In genomic region chrX:3743891-3744491, dm6 we compare ENCODE assay signal across 5 fruit fly cellular contexts.
TF ChIP-seq lines count a peak whose summit lies in the region.

No protein-coding gene starts in this region.

- no peak for TF ChIP-seq CTCF in whole organism, embryonic (GFP tag; optimal IDR thresholded peaks at IDR 0.05; lab: Kevin White, UChicago)

TF ChIP-seq in whole organism, adult, 20 proteins besides CTCF, POLR2A, EP300 and RAD21 (continues in another document):
- no peak for TF ChIP-seq cnc (optimal IDR thresholded peaks at IDR 0.05; lab: Kevin White, UChicago)
- peak; percentile 74 for TF ChIP-seq CG7045 (GFP tag; optimal IDR thresholded peaks at IDR 0.05; lab: Kevin White, UChicago)
- no peak for TF ChIP-seq CG1620 (GFP tag; optimal IDR thresholded peaks at IDR 0.05; lab: Kevin White, UChicago)
- TF ChIP-seq CG33017 (tag; optimal IDR thresholded peaks at IDR 0.05; lab: Kevin White, UChicago), result peak; percentile 8
- TF ChIP-seq bab1 (GFP tag; optimal IDR thresholded peaks at IDR 0.05; lab: Kevin White, UChicago), result no peak
- no peak for TF ChIP-seq Clk (GFP tag; optimal IDR thresholded peaks at IDR 0.05; lab: Kevin White, UChicago)
- TF ChIP-seq CG14711 (tag; optimal IDR thresholded peaks at IDR 0.05; lab: Kevin White, UChicago), result peak; percentile 69
- peak; percentile 65 for TF ChIP-seq Mnt (GFP tag; optimal IDR thresholded peaks at IDR 0.05; lab: Kevin White, UChicago)
- no peak for TF ChIP-seq cic (GFP tag; optimal IDR thresholded peaks at IDR 0.05; lab: Kevin White, UChicago)
- TF ChIP-seq toe (GFP tag; optimal IDR thresholded peaks at IDR 0.05; lab: Kevin White, UChicago), result no peak
- no peak for TF ChIP-seq Hr96 (GFP tag; optimal IDR thresholded peaks at IDR 0.05; lab: Kevin White, UChicago)
- peak; percentile 93 for TF ChIP-seq CG11617 (GFP tag; optimal IDR thresholded peaks at IDR 0.05; lab: Kevin White, UChicago)
- TF ChIP-seq tj (GFP tag; optimal IDR thresholded peaks at IDR 0.05; lab: Kevin White, UChicago), result peak; percentile 91
- TF ChIP-seq CG5204 (GFP tag; optimal IDR thresholded peaks at IDR 0.05; lab: Kevin White, UChicago), result peak; percentile 25
- peak; percentile 17 for TF ChIP-seq Crg-1 (GFP tag; optimal IDR thresholded peaks at IDR 0.05; lab: Kevin White, UChicago)
- TF ChIP-seq kay (GFP tag; lab: Kevin White, UChicago; ENCODE audit: borderline replicate concordance), result peak; percentile 63
- TF ChIP-seq pad (GFP tag; optimal IDR thresholded peaks at IDR 0.05; lab: Kevin White, UChicago), result peak; percentile 82
- TF ChIP-seq CG7101 (tag; optimal IDR thresholded peaks at IDR 0.05; lab: Kevin White, UChicago), result peak; percentile 72

TF ChIP-seq in whole organism, embryonic, 481 proteins besides CTCF, POLR2A, EP300 and RAD21 (continues in another document):
- TF ChIP-seq CG14014 (GFP tag; IDR thresholded peaks at IDR 0.05; lab: Robert Waterston, UW) (peak; percentile 60), CG17568 (GFP tag; optimal IDR thresholded peaks at IDR 0.05; lab: Kevin White, UChicago) (peak; percentile 21), YL-1 (GFP tag; optimal IDR thresholded peaks at IDR 0.05; lab: Kevin White, UChicago) (peak; percentile 71), CG12391 (tag; optimal IDR thresholded peaks at IDR 0.05; lab: Kevin White, UChicago) (peak; percentile 89), CG7372 (GFP tag; IDR thresholded peaks at IDR 0.05; lab: Robert Waterston, UW) (peak; percentile 75), Hr78 (GFP tag; optimal IDR thresholded peaks at IDR 0.05; lab: Kevin White, UChicago) (no peak), CG17328 (GFP tag; IDR thresholded peaks at IDR 0.05; lab: Robert Waterston, UW) (peak; percentile 64), CG43689 (GFP tag; IDR thresholded peaks at IDR 0.05; lab: Robert Waterston, UW) (peak; percentile 37), CG3281 (GFP tag; optimal IDR thresholded peaks at IDR 0.05; lab: Kevin White, UChicago) (peak; percentile 90), zen2 (GFP tag; IDR thresholded peaks at IDR 0.05; lab: Robert Waterston, UW; ENCODE audit: partially characterized antibody) (no peak), crp (GFP tag; optimal IDR thresholded peaks at IDR 0.05; lab: Kevin White, UChicago) (peak in 1 of 2 experiments; percentile 20), CG10267 (tag; optimal IDR thresholded peaks at IDR 0.05; lab: Kevin White, UChicago) (peak; percentile 83), Poxn (GFP tag; IDR thresholded peaks at IDR 0.05; lab: Robert Waterston, UW) (no peak; the same call in 1 of the 2 replicates), CG8359 (GFP tag; optimal IDR thresholded peaks at IDR 0.05; lab: Kevin White, UChicago; ENCODE audit: borderline replicate concordance) (peak; percentile 46), CG3726 (GFP tag; IDR thresholded peaks at IDR 0.05; lab: Robert Waterston, UW) (peak; percentile 87; the same call in 2 of the 3 replicates), wor (GFP tag; IDR thresholded peaks at IDR 0.05; lab: Robert Waterston, UW) (peak; percentile 86), NC2β (GFP tag; optimal IDR thresholded peaks at IDR 0.05; lab: Kevin White, UChicago) (no peak), CG4328 (GFP tag; optimal IDR thresholded peaks at IDR 0.05; lab: Kevin White, UChicago) (peak; percentile 86)

TF ChIP-seq in whole organism, prepupa, 60 proteins besides CTCF, POLR2A, EP300 and RAD21 (continues in another document):
- TF ChIP-seq net (GFP tag; optimal IDR thresholded peaks at IDR 0.05; lab: Kevin White, UChicago), result peak; percentile 69
- peak; percentile 42 for TF ChIP-seq Eip93F (GFP tag; optimal IDR thresholded peaks at IDR 0.05; lab: Kevin White, UChicago)
- peak; percentile 72 for TF ChIP-seq acj6 (GFP tag; optimal IDR thresholded peaks at IDR 0.05; lab: Kevin White, UChicago)
- TF ChIP-seq Sox102F (GFP tag; optimal IDR thresholded peaks at IDR 0.05; lab: Kevin White, UChicago), result peak; percentile 55
- TF ChIP-seq CG34406 (GFP tag; optimal IDR thresholded peaks at IDR 0.05; lab: Kevin White, UChicago), result peak; percentile 87
- TF ChIP-seq fd59A (GFP tag; optimal IDR thresholded peaks at IDR 0.05; lab: Kevin White, UChicago), result no peak
- peak; percentile 53 for TF ChIP-seq CG7368 (GFP tag; optimal IDR thresholded peaks at IDR 0.05; lab: Kevin White, UChicago)
- peak; percentile 4 for TF ChIP-seq CG6163 (GFP tag; IDR thresholded peaks at IDR 0.05; lab: Robert Waterston, UW)
- no peak for TF ChIP-seq CG1621 (tag; optimal IDR thresholded peaks at IDR 0.05; lab: Kevin White, UChicago)
- peak; percentile 81 for TF ChIP-seq CG6792 (GFP tag; optimal IDR thresholded peaks at IDR 0.05; lab: Kevin White, UChicago)
- peak; percentile 60 for TF ChIP-seq cyc (GFP tag; optimal IDR thresholded peaks at IDR 0.05; lab: Kevin White, UChicago)
- TF ChIP-seq CG6276 (GFP tag; optimal IDR thresholded peaks at IDR 0.05; lab: Kevin White, UChicago), result peak; percentile 82
- peak in 1 of 2 experiments; percentile 85 for TF ChIP-seq salr (GFP tag; optimal IDR thresholded peaks at IDR 0.05; lab: Kevin White, UChicago)
- peak; percentile 25 for TF ChIP-seq Ets21C (GFP tag; optimal IDR thresholded peaks at IDR 0.05; lab: Kevin White, UChicago)
- no peak for TF ChIP-seq fkh (GFP tag; optimal IDR thresholded peaks at IDR 0.05; lab: Kevin White, UChicago)
- TF ChIP-seq Hr4 (GFP tag; optimal IDR thresholded peaks at IDR 0.05; lab: Kevin White, UChicago), result peak; percentile 45
- TF ChIP-seq Blimp-1 (GFP tag; optimal IDR thresholded peaks at IDR 0.05; lab: Kevin White, UChicago), result peak; percentile 53
- peak; percentile 52 for TF ChIP-seq dsx (GFP tag; optimal IDR thresholded peaks at IDR 0.05; lab: Kevin White, UChicago; ENCODE audit: poor library complexity, severe bottlenecking)
- peak; percentile 80 for TF ChIP-seq esn (GFP tag; optimal IDR thresholded peaks at IDR 0.05; lab: Kevin White, UChicago)

TF ChIP-seq in whole organism, pupa, 21 proteins besides CTCF, POLR2A, EP300 and RAD21 (continues in another document):
- TF ChIP-seq CG8159 (tag; optimal IDR thresholded peaks at IDR 0.05; lab: Kevin White, UChicago) (peak; percentile 92), Snoo (tag; optimal IDR thresholded peaks at IDR 0.05; lab: Kevin White, UChicago) (peak; percentile 75), rn (GFP tag; IDR thresholded peaks at IDR 0.05; lab: Robert Waterston, UW) (peak; percentile 35; the same call in 1 of the 2 replicates), CG4496 (GFP tag; IDR thresholded peaks at IDR 0.05; lab: Robert Waterston, UW) (peak; percentile 55; the same call in 2 of the 3 replicates), CG12605 (GFP tag; IDR thresholded peaks at IDR 0.05; lab: Robert Waterston, UW) (no peak), Ets98B (GFP tag; IDR thresholded peaks at IDR 0.05; lab: Robert Waterston, UW) (no peak; the same call in 1 of the 2 replicates), CG32121 (GFP tag; IDR thresholded peaks at IDR 0.05; lab: Robert Waterston, UW) (no peak), CG9948 (tag; optimal IDR thresholded peaks at IDR 0.05; lab: Kevin White, UChicago) (peak; percentile 90), CG34367 (tag; optimal IDR thresholded peaks at IDR 0.05; lab: Kevin White, UChicago) (peak; percentile 69), EcR (GFP tag; optimal IDR thresholded peaks at IDR 0.05; lab: Kevin White, UChicago) (no peak), Pif1B (GFP tag; optimal IDR thresholded peaks at IDR 0.05; lab: Kevin White, UChicago) (peak; percentile 64), Pif1A (GFP tag; optimal IDR thresholded peaks at IDR 0.05; lab: Kevin White, UChicago) (no peak), CG15710 (tag; optimal IDR thresholded peaks at IDR 0.05; lab: Kevin White, UChicago) (peak; percentile 85), CG10348 (GFP tag; IDR thresholded peaks at IDR 0.05; lab: Robert Waterston, UW) (peak; percentile 52; the same call in 1 of the 2 replicates), fd96Ca (GFP tag; IDR thresholded peaks at IDR 0.05; lab: Robert Waterston, UW) (no peak; the same call in 2 of the 3 replicates), CG14655 (GFP tag; optimal IDR thresholded peaks at IDR 0.05; lab: Kevin White, UChicago) (peak; percentile 88), D1 (tag; optimal IDR thresholded peaks at IDR 0.05; lab: Kevin White, UChicago) (peak; percentile 64), CG13204 (GFP tag; optimal IDR thresholded peaks at IDR 0.05; lab: Kevin White, UChicago) (no peak), CG17806 (tag; optimal IDR thresholded peaks at IDR 0.05; lab: Kevin White, UChicago) (peak; percentile 73), CG8301 (tag; optimal IDR thresholded peaks at IDR 0.05; lab: Kevin White, UChicago) (peak; percentile 31)

TF ChIP-seq in whole organism, wandering third instar larva, 38 proteins besides CTCF, POLR2A, EP300 and RAD21 (continues in another document):
- TF ChIP-seq OdsH (GFP tag; optimal IDR thresholded peaks at IDR 0.05; lab: Kevin White, UChicago), result peak; percentile 84
- peak; percentile 12 for TF ChIP-seq brk (GFP tag; optimal IDR thresholded peaks at IDR 0.05; lab: Kevin White, UChicago)
- no peak for TF ChIP-seq woc (GFP tag; optimal IDR thresholded peaks at IDR 0.05; lab: Kevin White, UChicago)
- peak; percentile 84 for TF ChIP-seq Sp1 (GFP tag; optimal IDR thresholded peaks at IDR 0.05; lab: Kevin White, UChicago)
- TF ChIP-seq Jra (GFP tag; optimal IDR thresholded peaks at IDR 0.05; lab: Kevin White, UChicago), result no peak
- no peak for TF ChIP-seq lola (GFP tag; optimal IDR thresholded peaks at IDR 0.05; lab: Kevin White, UChicago)
- peak in 1 of 2 experiments; percentile 78 for TF ChIP-seq foxo (GFP tag; optimal IDR thresholded peaks at IDR 0.05; lab: Kevin White, UChicago)
- TF ChIP-seq dmrt93B (GFP tag; optimal IDR thresholded peaks at IDR 0.05; lab: Kevin White, UChicago), result peak; percentile 85
- TF ChIP-seq HLH106 (tag; optimal IDR thresholded peaks at IDR 0.05; lab: Kevin White, UChicago), result peak; percentile 86
- peak; percentile 2 for TF ChIP-seq GATAd (GFP tag; optimal IDR thresholded peaks at IDR 0.05; lab: Kevin White, UChicago)
- no peak for TF ChIP-seq br (GFP tag; optimal IDR thresholded peaks at IDR 0.05; lab: Kevin White, UChicago)
- no peak for TF ChIP-seq Hr78 (GFP tag; optimal IDR thresholded peaks at IDR 0.05; lab: Kevin White, UChicago)
- TF ChIP-seq pan (optimal IDR thresholded peaks at IDR 0.05; lab: Kevin White, UChicago), result no peak
- peak; percentile 19 for TF ChIP-seq dsf (GFP tag; optimal IDR thresholded peaks at IDR 0.05; lab: Kevin White, UChicago; ENCODE audit: borderline replicate concordance)
- no peak for TF ChIP-seq tai (GFP tag; optimal IDR thresholded peaks at IDR 0.05; lab: Kevin White, UChicago)
- TF ChIP-seq usp (GFP tag; optimal IDR thresholded peaks at IDR 0.05; lab: Kevin White, UChicago), result no peak
- TF ChIP-seq Abd-B (GFP tag; optimal IDR thresholded peaks at IDR 0.05; lab: Kevin White, UChicago), result no peak
- no peak for TF ChIP-seq Rel (GFP tag; optimal IDR thresholded peaks at IDR 0.05; lab: Kevin White, UChicago)
- no peak for TF ChIP-seq Rel (tag; optimal IDR thresholded peaks at IDR 0.05; lab: Kevin White, UChicago)
- peak; percentile 56 for TF ChIP-seq Dif (GFP tag; optimal IDR thresholded peaks at IDR 0.05; lab: Kevin White, UChicago; ENCODE audit: partially characterized antibody)
- TF ChIP-seq h (GFP tag; optimal IDR thresholded peaks at IDR 0.05; lab: Kevin White, UChicago), result no peak
- peak; percentile 53 for TF ChIP-seq ey (GFP tag; optimal IDR thresholded peaks at IDR 0.05; lab: Kevin White, UChicago)
- no peak for TF ChIP-seq CG32264 (GFP tag; optimal IDR thresholded peaks at IDR 0.05; lab: Kevin White, UChicago)
- peak; percentile 96 for TF ChIP-seq Vsx2 (GFP tag; optimal IDR thresholded peaks at IDR 0.05; lab: Kevin White, UChicago; ENCODE audit: partially characterized antibody)
